Worm (Caenorhabditis elegans) whole organism, L1 larva: Measurements from ENCODE around the gene sodh-2.
A peak's percentile ranks its signal among the peaks of the same experiment; 100 is the strongest.

Experiments used
- C16A3.4 ChIP-seq: fragments of 150-350 bp; optimal IDR thresholded peaks from 2 replicates; lab custom pipeline; 2014; ENCODE audit warnings: missing biosample characterization, missing genetic modification characterization
- C34B4.2 ChIP-seq: sonication (generic microtip); optimal IDR thresholded peaks from 2 replicates; lab custom pipeline; 2017; ENCODE audit warnings: mild to moderate bottlenecking, missing genetic modification characterization, missing compliant biosample characterization
- F16B12.6 ChIP-seq: fragments of 150-350 bp; optimal IDR thresholded peaks from 2 replicates; lab custom pipeline; 2014; ENCODE audit warnings: missing biosample characterization, missing genetic modification characterization
- Y116A8C.19 ChIP-seq: sonication (generic microtip); optimal IDR thresholded peaks from 2 replicates; lab custom pipeline; 2016; ENCODE audit warnings: missing compliant biosample characterization, missing genetic modification characterization, borderline replicate concordance
- blmp-1 ChIP-seq: fragments of 150-350 bp; optimal IDR thresholded peaks from 2 replicates; lab custom pipeline; 2014; ENCODE audit warnings: missing biosample characterization, missing genetic modification characterization
- ceh-8 ChIP-seq: fragments of 200-800 bp; sonication (Bioruptor generic); optimal IDR thresholded peaks from 2 replicates; lab custom pipeline; 2018; ENCODE audit warnings: mild to moderate bottlenecking, missing genetic modification characterization, moderate library complexity, missing compliant biosample characterization
- ceh-88 ChIP-seq: fragments of 200-800 bp; sonication (Bioruptor generic); IDR thresholded peaks from 2 replicates; pipeline ENCODE4 v1.3.6; 2022; ENCODE audit warnings: missing genetic modification characterization, missing compliant biosample characterization
- dpl-1 ChIP-seq, 3 experiments: fragments of 150-350 bp in 2 of 3; sonication (generic microtip) in 1 of 3; optimal IDR thresholded peaks; 2 replicates each; lab custom pipeline; 2014 to 2017; ENCODE audit warnings: missing biosample characterization in 3 of 3, missing genetic modification characterization in 3 of 3, missing genetic modification reagents in 3 of 3
- efl-1 ChIP-seq, 4 experiments: fragments of 150-350 bp; optimal IDR thresholded peaks in 3 of 4; peaks in 1 of 4; 1 replicate in 1 of 4; 2 replicates in 3 of 4; lab custom pipeline; 2014; ENCODE audit warnings: missing biosample characterization in 2 of 4, missing genetic modification characterization in 2 of 4, missing genetic modification reagents in 2 of 4
- efl-3 ChIP-seq: fragments of 200-800 bp; sonication (Bioruptor generic); optimal IDR thresholded peaks from 2 replicates; lab custom pipeline; 2018; ENCODE audit warnings: mild to moderate bottlenecking, missing genetic modification characterization, missing compliant biosample characterization
- egl-13 ChIP-seq: sonication (generic microtip); optimal IDR thresholded peaks from 2 replicates; lab custom pipeline; 2016; ENCODE audit warnings: missing genotype, missing genetic modification reagents, missing genetic modification characterization, missing compliant biosample characterization
- elt-2 ChIP-seq: sonication (generic microtip); optimal IDR thresholded peaks from 2 replicates; lab custom pipeline; 2016; ENCODE audit warnings: missing genetic modification characterization, mild to moderate bottlenecking, inconsistent platforms, missing compliant biosample characterization, missing genetic modification reagents
- ets-5 ChIP-seq: fragments of 200-800 bp; sonication (Bioruptor generic); IDR thresholded peaks from 2 replicates; pipeline ENCODE4 v1.3.6; 2022; ENCODE audit warnings: missing genetic modification characterization, missing compliant biosample characterization
- grh-1 ChIP-seq: fragments of 200-800 bp; sonication (Bioruptor generic); IDR thresholded peaks from 2 replicates; pipeline ENCODE4 v1.3.6; 2022; ENCODE audit warnings: missing genetic modification reagents, missing genetic modification characterization, missing compliant biosample characterization
- hlh-17 ChIP-seq: fragments of 200-800 bp; sonication (Bioruptor generic); optimal IDR thresholded peaks from 2 replicates; lab custom pipeline; 2018; ENCODE audit warnings: missing genetic modification characterization, mild to moderate bottlenecking, missing compliant biosample characterization, moderate library complexity, borderline replicate concordance
- hpl-2 ChIP-seq: fragments of 150-350 bp; optimal IDR thresholded peaks from 2 replicates; lab custom pipeline; 2014; ENCODE audit warnings: missing biosample characterization, missing genetic modification reagents, missing genetic modification characterization
- isw-1 ChIP-seq: fragments of 200-800 bp; sonication (Bioruptor generic); IDR thresholded peaks from 2 replicates; pipeline ENCODE4 v1.3.6; 2022; ENCODE audit warnings: missing genetic modification characterization, missing compliant biosample characterization
- lin-13 ChIP-seq: fragments of 150-350 bp; optimal IDR thresholded peaks from 2 replicates; lab custom pipeline; 2014; ENCODE audit warnings: missing biosample characterization, missing genetic modification reagents, missing genetic modification characterization
- lin-14 ChIP-seq: fragments of 200-800 bp; sonication (Bioruptor generic); optimal IDR thresholded peaks from 2 replicates; lab custom pipeline; 2018; ENCODE audit warnings: mild to moderate bottlenecking, missing genetic modification characterization, moderate library complexity, missing compliant biosample characterization
- lin-35 ChIP-seq, 2 experiments: fragments of 150-350 bp; optimal IDR thresholded peaks; 2 replicates each; lab custom pipeline; 2014; ENCODE audit warnings: missing biosample characterization in 2 of 2, missing genetic modification characterization in 2 of 2, missing genetic modification reagents in 2 of 2
- lsy-2 ChIP-seq, 2 experiments: fragments of 150-350 bp; optimal IDR thresholded peaks; 2 replicates each; lab custom pipeline; 2014; ENCODE audit warnings: missing biosample characterization in 2 of 2, missing genetic modification characterization in 2 of 2
- mdl-1 ChIP-seq, 2 experiments: fragments of 150-350 bp; optimal IDR thresholded peaks; 2 replicates each; lab custom pipeline; 2014 to 2017; ENCODE audit warnings: missing biosample characterization in 2 of 2, missing genetic modification characterization in 2 of 2, inconsistent platforms in 1 of 2
- mep-1 ChIP-seq: fragments of 150-350 bp; optimal IDR thresholded peaks from 2 replicates; lab custom pipeline; 2014; ENCODE audit warnings: missing biosample characterization, missing genetic modification characterization
- nhr-19 ChIP-seq: fragments of 200-800 bp; sonication (Bioruptor generic); conservative IDR thresholded peaks from 2 replicates; pipeline ENCODE4 v1.3.6; 2022; ENCODE audit warnings: missing genetic modification characterization, missing compliant biosample characterization
- nhr-20 ChIP-seq: sonication (generic microtip); optimal IDR thresholded peaks from 2 replicates; lab custom pipeline; 2016; ENCODE audit warnings: mild to moderate bottlenecking, missing genetic modification characterization, missing compliant biosample characterization
- nhr-47 ChIP-seq: sonication (generic microtip); optimal IDR thresholded peaks from 2 replicates; lab custom pipeline; 2016; ENCODE audit warnings: mild to moderate bottlenecking, missing genetic modification characterization, moderate library complexity, missing compliant biosample characterization
- nhr-71 ChIP-seq: sonication (generic microtip); optimal IDR thresholded peaks from 2 replicates; lab custom pipeline; 2016; ENCODE audit warnings: mild to moderate bottlenecking, missing genetic modification characterization, moderate library complexity, missing compliant biosample characterization
- nhr-85 ChIP-seq: sonication (generic microtip); peaks from one replicate; lab custom pipeline; 2016; ENCODE audit warnings: missing genetic modification characterization, inconsistent platforms, missing compliant biosample characterization
- nhr-90 ChIP-seq: sonication (generic microtip); optimal IDR thresholded peaks from 2 replicates; lab custom pipeline; 2016; ENCODE audit warnings: mild to moderate bottlenecking, missing genetic modification characterization, missing compliant biosample characterization; ENCODE audit not compliant: poor library complexity
- skn-1 ChIP-seq: fragments of 150-350 bp; optimal IDR thresholded peaks from 2 replicates; lab custom pipeline; 2014; ENCODE audit warnings: missing biosample characterization, missing genetic modification characterization
- snu-23 ChIP-seq: sonication (generic microtip); optimal IDR thresholded peaks from 2 replicates; lab custom pipeline; 2016; ENCODE audit warnings: missing genetic modification characterization, missing compliant biosample characterization
- sup-37 ChIP-seq: fragments of 200-800 bp; sonication (Bioruptor generic); optimal IDR thresholded peaks from 2 replicates; lab custom pipeline; 2018; ENCODE audit warnings: mild to moderate bottlenecking, missing genetic modification characterization, missing compliant biosample characterization
- swsn-7 ChIP-seq: sonication (generic microtip); optimal IDR thresholded peaks from 2 replicates; lab custom pipeline; 2016; ENCODE audit warnings: missing genetic modification characterization, missing compliant biosample characterization
- unc-30 ChIP-seq: sonication (generic microtip); optimal IDR thresholded peaks from 2 replicates; lab custom pipeline; 2017; ENCODE audit warnings: missing biosample characterization, missing genetic modification characterization
- unc-86 ChIP-seq: sonication (generic microtip); optimal IDR thresholded peaks from 2 replicates; lab custom pipeline; 2016; ENCODE audit warnings: missing genetic modification characterization, missing compliant biosample characterization
- zag-1 ChIP-seq: fragments of 150-350 bp; optimal IDR thresholded peaks from 2 replicates; lab custom pipeline; 2014; ENCODE audit warnings: missing biosample characterization, missing genetic modification characterization
- zip-4 ChIP-seq: fragments of 200-800 bp; sonication (Bioruptor generic); optimal IDR thresholded peaks from 2 replicates; lab custom pipeline; 2018; ENCODE audit warnings: mild to moderate bottlenecking, missing genetic modification characterization, moderate library complexity, missing compliant biosample characterization
- ztf-4 ChIP-seq: fragments of 150-350 bp; optimal IDR thresholded peaks from 2 replicates; lab custom pipeline; 2014; ENCODE audit warnings: missing biosample characterization, missing genetic modification characterization

The sodh-2 gene

DNA sequence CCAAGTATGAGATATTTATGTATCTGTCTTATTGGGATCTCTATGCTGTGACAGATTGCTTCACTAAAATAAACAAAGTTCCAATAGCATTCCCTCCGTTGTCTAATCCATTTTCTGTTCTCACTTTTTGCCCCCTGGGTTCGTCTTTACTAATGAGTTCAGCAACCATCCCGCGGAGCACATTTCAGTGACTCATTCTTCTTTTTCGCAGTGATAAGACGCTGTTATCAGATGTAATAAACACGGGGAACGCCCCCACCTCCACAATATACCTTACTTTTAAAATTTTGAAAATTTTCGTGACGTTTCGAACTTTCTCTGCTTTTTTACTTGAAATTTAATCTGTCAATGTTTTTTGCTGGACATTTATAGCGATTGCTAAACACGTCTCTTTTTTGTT is 9.1 kb upstream of the sodh-2 start:
- peak; percentile 18 for TF ChIP-seq elt-2 (tag; lab: Kevin White, UChicago)
- no peak for TF ChIP-seq efl-3
- TF ChIP-seq, all 84 proteins: peak for 1

DNA sequence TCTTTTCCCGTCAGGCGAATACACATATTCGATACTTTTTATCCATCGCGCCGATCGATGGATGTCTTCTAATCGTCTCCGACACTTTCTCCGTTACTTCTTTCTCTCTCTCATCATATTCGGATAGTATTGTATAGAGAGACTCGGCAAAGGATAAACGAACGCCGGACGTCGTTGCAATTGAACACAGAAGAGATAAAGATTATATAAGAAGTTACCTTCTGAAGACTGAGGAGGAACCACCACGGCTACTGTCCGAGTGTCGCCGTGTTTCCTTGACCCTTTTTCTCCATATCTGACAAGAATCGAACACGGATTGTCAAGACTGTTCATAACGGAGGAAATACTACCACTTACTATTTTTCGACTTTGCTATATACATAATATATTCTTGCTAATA is 8.1 kb upstream of the sodh-2 start, which contains the start of gene sma-1:
Gene sma-1, plus strand, starts transcription at position 301 of the 400 bp plus-strand sequence.
- TF ChIP-seq blmp-1 (tag; lab: Kevin White, UChicago): peak; percentile 87
- no peak for TF ChIP-seq unc-30

DNA sequence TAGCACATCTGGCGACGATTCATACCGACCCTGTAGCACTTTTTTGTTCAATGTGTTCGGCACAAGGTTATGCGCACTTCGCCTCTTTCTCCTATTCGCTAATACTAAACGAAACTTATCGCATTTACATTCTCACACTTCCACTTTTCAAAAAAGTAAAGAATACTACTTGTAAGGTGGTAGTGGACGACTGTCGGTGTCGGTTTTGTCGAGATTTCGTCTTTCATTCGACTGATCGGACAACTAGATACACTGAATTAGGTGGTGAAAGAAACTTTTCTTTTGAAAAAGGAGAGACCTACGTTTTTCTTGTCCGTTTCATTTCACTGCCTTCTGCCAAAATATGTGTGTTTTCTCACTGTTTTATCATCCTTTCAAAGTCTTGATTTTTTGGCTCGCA is 6.6 kb upstream of the sodh-2 start:
- no peak for TF ChIP-seq hpl-2 (GFP tag; lab: Kevin White, UChicago)
- TF ChIP-seq nhr-71: no peak
- TF ChIP-seq egl-13 (tag; lab: Kevin White, UChicago): no peak
- TF ChIP-seq blmp-1 (tag; lab: Kevin White, UChicago): peak; percentile 75
- peak; percentile 58 for TF ChIP-seq lin-14 (GFP tag; lab: Kevin White, UChicago)
- TF ChIP-seq ceh-88 (GFP tag; lab: Robert Waterston, UW): no peak
- TF ChIP-seq nhr-85 (tag; lab: Kevin White, UChicago): peak; percentile 53
- TF ChIP-seq C16A3.4 (tag; lab: Kevin White, UChicago): peak; percentile 14
- no peak for TF ChIP-seq sup-37 (GFP tag; lab: Kevin White, UChicago)

DNA sequence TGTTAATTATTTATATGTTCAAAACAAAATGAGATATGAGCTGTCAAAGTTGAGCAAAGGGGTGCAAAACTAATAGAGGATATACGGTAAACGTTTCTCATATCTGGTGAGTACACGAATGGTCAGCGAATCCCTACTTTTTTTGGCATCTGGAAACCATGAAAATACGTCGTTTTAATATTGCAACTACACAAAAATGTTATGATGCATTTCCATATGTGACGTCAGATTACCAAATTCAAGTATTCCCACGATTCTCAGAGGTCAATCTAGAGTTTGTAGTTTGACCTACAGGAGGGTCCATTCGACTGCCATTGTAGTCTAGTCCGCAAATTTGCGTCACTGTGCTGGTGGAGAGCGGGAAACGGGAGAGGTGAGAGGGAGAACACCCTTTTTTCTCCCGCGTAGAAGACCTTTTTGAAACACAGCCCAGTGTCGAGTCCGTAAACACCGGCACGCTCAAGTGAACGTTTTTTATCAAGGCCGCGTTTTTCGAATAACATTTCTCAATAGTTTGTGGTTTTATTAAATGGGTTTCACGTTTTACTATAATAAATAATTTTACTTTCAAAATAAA is 5.4 kb upstream of the sodh-2 start:
- peak; percentile 75 to 94 for TF ChIP-seq efl-1 (optimal IDR thresholded peaks at IDR 0.05; lab: Kevin White, UChicago)
- TF ChIP-seq efl-1 (GFP tag; optimal IDR thresholded peaks at IDR 0.05 in 1 of 2; lab: Kevin White, UChicago): peak; percentile 76 to 97
- peak; percentile 20 for TF ChIP-seq C16A3.4 (tag; lab: Kevin White, UChicago)
- no peak for TF ChIP-seq efl-3
- no peak for TF ChIP-seq isw-1
- TF ChIP-seq lin-14 (GFP tag; lab: Kevin White, UChicago): peak; percentile 73
- peak; percentile 69 to 82 (median 77) for TF ChIP-seq dpl-1 (GFP tag; optimal IDR thresholded peaks at IDR 0.05; lab: Kevin White, UChicago)
- TF ChIP-seq lin-13: no peak
- TF ChIP-seq Y116A8C.19 (tag; lab: Kevin White, UChicago): no peak
- peak; percentile 41 for TF ChIP-seq nhr-85 (tag; lab: Kevin White, UChicago)
- TF ChIP-seq mep-1 (tag; lab: Kevin White, UChicago): peak; percentile 60
- TF ChIP-seq nhr-20 (tag; lab: Kevin White, UChicago): peak; percentile 81
- peak; percentile 52 for TF ChIP-seq snu-23 (GFP tag; lab: Kevin White, UChicago)
- peak; percentile 76 for TF ChIP-seq F16B12.6
- peak; percentile 51 to 84 for TF ChIP-seq lin-35 (GFP tag; optimal IDR thresholded peaks at IDR 0.05; lab: Kevin White, UChicago)
- no peak for TF ChIP-seq nhr-90
- TF ChIP-seq zag-1: no peak
- TF ChIP-seq swsn-7 (tag; lab: Kevin White, UChicago): peak; percentile 18
- TF ChIP-seq sup-37 (GFP tag; lab: Kevin White, UChicago): no peak
- TF ChIP-seq mdl-1 (tag; optimal IDR thresholded peaks at IDR 0.05; lab: Kevin White, UChicago): peak in 1 of 2 experiments; percentile 22
- peak; percentile 67 for TF ChIP-seq blmp-1 (tag; lab: Kevin White, UChicago)
- peak; percentile 5 for TF ChIP-seq nhr-47 (tag; lab: Kevin White, UChicago)
- TF ChIP-seq unc-86 (tag; lab: Kevin White, UChicago): no peak
- TF ChIP-seq nhr-19 (GFP tag; lab: Robert Waterston, UW): peak; percentile 33
- TF ChIP-seq C34B4.2 (tag; lab: Kevin White, UChicago): no peak
- peak; percentile 40 for TF ChIP-seq nhr-71
- TF ChIP-seq ets-5 (GFP tag; lab: Robert Waterston, UW): no peak
- TF ChIP-seq lsy-2 (tag; optimal IDR thresholded peaks at IDR 0.05; lab: Kevin White, UChicago): peak; percentile 14 to 49
- TF ChIP-seq, all 84 proteins: peak for 17

DNA sequence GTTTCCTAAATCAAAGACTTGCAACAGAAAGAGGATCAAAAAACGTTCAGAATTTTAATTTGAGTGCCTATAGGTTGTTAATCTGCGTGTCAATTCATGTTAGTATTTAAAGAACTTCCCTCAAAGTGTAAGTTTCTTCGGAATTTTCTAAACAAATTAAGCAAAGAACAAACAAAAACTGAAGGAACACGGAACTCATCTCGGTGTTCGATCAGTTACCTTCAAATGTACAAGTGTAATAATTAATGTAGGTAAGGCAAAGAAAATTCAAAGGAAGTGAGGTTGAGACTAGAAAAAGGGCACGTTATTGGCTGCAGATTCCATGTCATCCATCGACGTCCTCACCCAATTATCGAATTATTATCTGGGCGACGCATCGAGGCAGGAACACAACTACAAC is 2.9 kb upstream of the sodh-2 start, which contains the start of gene K12G11.6:
Gene K12G11.6, plus strand, starts transcription at position 357 of the 400 bp plus-strand sequence.
- TF ChIP-seq zip-4 (GFP tag; lab: Kevin White, UChicago) (no peak), skn-1 (tag; lab: Kevin White, UChicago) (no peak), elt-2 (tag; lab: Kevin White, UChicago) (no peak), mep-1 (tag; lab: Kevin White, UChicago) (no peak), hlh-17 (GFP tag; lab: Kevin White, UChicago) (no peak), ceh-8 (GFP tag; lab: Kevin White, UChicago) (no peak), ztf-4 (tag; lab: Kevin White, UChicago) (no peak), grh-1 (no peak)
